Fruit fly (Drosophila melanogaster) whole organism, embryonic: ENCODE data around the gene Or94a.

Experiments used
- Adf1 ChIP-seq: fragments of 200-800 bp; sonication (Bioruptor generic); IDR thresholded peaks from 2 replicates; pipeline ENCODE4 v1.3.6; 2022; ENCODE audit warnings: missing biosample characterization, missing genetic modification characterization
- Atf3 ChIP-seq: fragments of 200-800 bp; sonication (Bioruptor generic); optimal IDR thresholded peaks from 3 replicates; lab custom pipeline; 2016; ENCODE audit warnings: missing biosample characterization, missing genetic modification characterization
- B-H2 ChIP-seq: fragments of 200-800 bp; sonication (Bioruptor generic); optimal IDR thresholded peaks from 2 replicates; lab custom pipeline; 2018; ENCODE audit warnings: missing biosample characterization, mild to moderate bottlenecking, missing genetic modification characterization
- CG10321 ChIP-seq: fragments of 200-800 bp; sonication (Bioruptor generic); IDR thresholded peaks from 2 replicates; pipeline ENCODE4 v1.3.6; 2022; ENCODE audit warnings: missing biosample characterization, missing genetic modification characterization
- CG11247 ChIP-seq: fragments of 200-800 bp; sonication (Bioruptor generic); IDR thresholded peaks from 2 replicates; pipeline ENCODE4 v1.3.6; 2022; ENCODE audit warnings: missing biosample characterization, missing genetic modification characterization
- CG11456 ChIP-seq: fragments of 200-800 bp; sonication (Bioruptor generic); IDR thresholded peaks from 3 replicates; pipeline ENCODE4 v1.3.6; 2022; ENCODE audit warnings: missing biosample characterization, missing genetic modification characterization
- CG12391 ChIP-seq: fragments of 200-800 bp; sonication (Bioruptor generic); optimal IDR thresholded peaks from 3 replicates; lab custom pipeline; 2018; ENCODE audit warnings: missing biosample characterization, mild to moderate bottlenecking, missing genetic modification characterization, moderate library complexity
- CG15011 ChIP-seq: fragments of 200-800 bp; sonication (Bioruptor generic); optimal IDR thresholded peaks from 3 replicates; lab custom pipeline; 2018; ENCODE audit warnings: missing biosample characterization, mild to moderate bottlenecking, missing genetic modification characterization
- CG1602 ChIP-seq: fragments of 200-800 bp; sonication (Bioruptor generic); optimal IDR thresholded peaks from 3 replicates; lab custom pipeline; 2016; ENCODE audit warnings: missing biosample characterization, missing genetic modification characterization
- CG1603 ChIP-seq: fragments of 200-800 bp; sonication (Bioruptor generic); optimal IDR thresholded peaks from 2 replicates; lab custom pipeline; 2019; ENCODE audit warnings: missing biosample characterization, mild to moderate bottlenecking, missing genetic modification characterization, moderate library complexity
- CG17802 ChIP-seq: fragments of 200-800 bp; sonication (Bioruptor generic); optimal IDR thresholded peaks from 2 replicates; lab custom pipeline; 2018; ENCODE audit warnings: missing biosample characterization, mild to moderate bottlenecking, missing genetic modification characterization, moderate library complexity
- CG17912 ChIP-seq: fragments of 200-800 bp; sonication (Bioruptor generic); optimal IDR thresholded peaks from 2 replicates; lab custom pipeline; 2018; ENCODE audit warnings: missing biosample characterization, mild to moderate bottlenecking, missing genetic modification characterization
- CG31224 ChIP-seq: fragments of 200-800 bp; sonication (Bioruptor generic); IDR thresholded peaks from 2 replicates; pipeline ENCODE4 v1.3.6; 2022; ENCODE audit warnings: missing biosample characterization, missing genetic modification characterization
- CG3281 ChIP-seq: fragments of 200-800 bp; sonication (Bioruptor generic); optimal IDR thresholded peaks from 3 replicates; lab custom pipeline; 2017; ENCODE audit warnings: missing biosample characterization, mild to moderate bottlenecking, missing genetic modification characterization
- CG33213 ChIP-seq: fragments of 200-800 bp; sonication (Bioruptor generic); optimal IDR thresholded peaks from 3 replicates; lab custom pipeline; 2016; ENCODE audit warnings: missing biosample characterization, missing genetic modification characterization
- CG34422 ChIP-seq: fragments of 200-800 bp; sonication (Bioruptor generic); IDR thresholded peaks from 3 replicates; pipeline ENCODE4 v1.3.6; 2022; ENCODE audit warnings: missing biosample characterization, missing genetic modification characterization
- CG43689 ChIP-seq: fragments of 200-800 bp; sonication (Bioruptor generic); IDR thresholded peaks from 2 replicates; pipeline ENCODE4 v1.3.6; 2022; ENCODE audit warnings: missing biosample characterization, missing genetic modification characterization
- CG4730 ChIP-seq: fragments of 200-800 bp; sonication (Bioruptor generic); IDR thresholded peaks from 2 replicates; pipeline ENCODE4 v1.3.6; 2022; ENCODE audit warnings: missing biosample characterization, missing genetic modification characterization
- CG4820 ChIP-seq: fragments of 200-800 bp; sonication (Bioruptor generic); optimal IDR thresholded peaks from 3 replicates; lab custom pipeline; 2016; ENCODE audit warnings: missing biosample characterization, missing genetic modification characterization
- CG6654 ChIP-seq: fragments of 200-800 bp; sonication (Bioruptor generic); optimal IDR thresholded peaks from 2 replicates; lab custom pipeline; 2017; ENCODE audit warnings: missing biosample characterization, mild to moderate bottlenecking, missing genetic modification characterization
- CG7357 ChIP-seq: fragments of 200-800 bp; sonication (Bioruptor generic); IDR thresholded peaks from 3 replicates; pipeline ENCODE4 v1.3.6; 2022; ENCODE audit warnings: missing biosample characterization, missing genetic modification characterization
- D19B ChIP-seq: fragments of 200-800 bp; sonication (Bioruptor generic); optimal IDR thresholded peaks from 2 replicates; lab custom pipeline; 2017; ENCODE audit warnings: missing biosample characterization, mild to moderate bottlenecking, missing genetic modification characterization
- Dbx ChIP-seq: fragments of 200-800 bp; sonication (Bioruptor generic); IDR thresholded peaks from 3 replicates; pipeline ENCODE4 v1.3.6; 2022; ENCODE audit warnings: missing biosample characterization, missing genetic modification characterization
- Dek ChIP-seq: fragments of 200-800 bp; sonication (Bioruptor generic); optimal IDR thresholded peaks from 3 replicates; lab custom pipeline; 2019; ENCODE audit warnings: missing biosample characterization, mild to moderate bottlenecking, missing genetic modification characterization, moderate library complexity
- Dll ChIP-seq: fragments of 200-800 bp; sonication (Bioruptor generic); IDR thresholded peaks from 4 replicates; pipeline ENCODE4 v1.3.6; 2022; ENCODE audit warnings: missing biosample characterization, missing genetic modification characterization; ENCODE audit not compliant: partially characterized antibody
- HLH3B ChIP-seq: fragments of 200-800 bp; sonication (Bioruptor generic); IDR thresholded peaks from 2 replicates; pipeline ENCODE4 v1.3.6; 2022; ENCODE audit warnings: missing biosample characterization, missing genetic modification characterization
- Hand ChIP-seq: fragments of 200-800 bp; sonication (Bioruptor generic); optimal IDR thresholded peaks from 2 replicates; lab custom pipeline; 2017; ENCODE audit warnings: mild to moderate bottlenecking, missing biosample characterization, missing genetic modification reagents, missing genetic modification characterization
- Med ChIP-seq: fragments of 200-800 bp; sonication (Bioruptor generic); peaks from one replicate; lab custom pipeline; 2016; ENCODE audit warnings: missing biosample characterization, missing genetic modification characterization, mild to moderate bottlenecking, inconsistent platforms, moderate library complexity
- Mrtf ChIP-seq: fragments of 200-800 bp; sonication (Bioruptor generic); IDR thresholded peaks from 3 replicates; pipeline ENCODE4 v1.3.6; 2022; ENCODE audit warnings: missing biosample characterization, missing genetic modification characterization
- NK7.1 ChIP-seq: fragments of 200-800 bp; sonication (Bioruptor generic); optimal IDR thresholded peaks from 3 replicates; lab custom pipeline; 2016; ENCODE audit warnings: missing biosample characterization, missing genetic modification characterization
- NfI ChIP-seq: fragments of 200-800 bp; sonication (Bioruptor generic); optimal IDR thresholded peaks from 3 replicates; lab custom pipeline; 2018; ENCODE audit warnings: missing biosample characterization, mild to moderate bottlenecking, missing genetic modification characterization, moderate library complexity
- Optix ChIP-seq: fragments of 200-800 bp; sonication (Bioruptor generic); IDR thresholded peaks from 3 replicates; pipeline ENCODE4 v1.3.6; 2022; ENCODE audit warnings: missing biosample characterization, missing genetic modification characterization
- Rfx ChIP-seq: fragments of 200-800 bp; sonication (Bioruptor generic); IDR thresholded peaks from 2 replicates; pipeline ENCODE4 v1.3.6; 2022; ENCODE audit warnings: missing biosample characterization, missing genetic modification characterization
- Rx ChIP-seq: fragments of 200-800 bp; sonication (Bioruptor generic); IDR thresholded peaks from 2 replicates; pipeline ENCODE4 v1.3.6; 2022; ENCODE audit warnings: missing biosample characterization, missing genetic modification characterization
- Six4 ChIP-seq: fragments of 200-800 bp; sonication (Bioruptor generic); optimal IDR thresholded peaks from 2 replicates; lab custom pipeline; 2016; ENCODE audit warnings: missing biosample characterization, missing genetic modification characterization
- Taf1 ChIP-seq: fragments of 200-800 bp; sonication (Bioruptor generic); IDR thresholded peaks from 2 replicates; pipeline ENCODE4 v1.3.6; 2022; ENCODE audit warnings: missing biosample characterization, missing genetic modification characterization
- bigmax ChIP-seq: fragments of 200-800 bp; sonication (Bioruptor generic); optimal IDR thresholded peaks from 2 replicates; lab custom pipeline; 2018; ENCODE audit warnings: missing biosample characterization, mild to moderate bottlenecking, missing genetic modification characterization
- btn ChIP-seq: fragments of 200-800 bp; sonication (Bioruptor generic); optimal IDR thresholded peaks from 2 replicates; lab custom pipeline; 2016; ENCODE audit warnings: missing biosample characterization, missing genetic modification characterization
- chn ChIP-seq: fragments of 200-800 bp; sonication (Bioruptor generic); optimal IDR thresholded peaks from 2 replicates; lab custom pipeline; 2016; ENCODE audit warnings: missing biosample characterization, missing genetic modification characterization
- crc ChIP-seq: fragments of 200-800 bp; sonication (Bioruptor generic); optimal IDR thresholded peaks from 2 replicates; lab custom pipeline; 2016; ENCODE audit warnings: missing biosample characterization, missing genetic modification characterization
- danr ChIP-seq: fragments of 200-800 bp; sonication (Bioruptor generic); IDR thresholded peaks from 2 replicates; pipeline ENCODE4 v1.3.6; 2022; ENCODE audit warnings: missing biosample characterization, missing genetic modification characterization
- gfzf ChIP-seq: fragments of 200-800 bp; sonication (Bioruptor generic); optimal IDR thresholded peaks from 2 replicates; lab custom pipeline; 2016; ENCODE audit warnings: missing biosample characterization, mild to moderate bottlenecking, missing genetic modification characterization, moderate library complexity
- grau ChIP-seq: fragments of 200-800 bp; optimal IDR thresholded peaks from 3 replicates; lab custom pipeline; 2019; ENCODE audit warnings: missing biosample characterization, mild to moderate bottlenecking, missing genetic modification characterization, moderate library complexity
- mirr ChIP-seq: fragments of 200-800 bp; sonication (Bioruptor generic); optimal IDR thresholded peaks from 3 replicates; lab custom pipeline; 2018; ENCODE audit warnings: missing biosample characterization, mild to moderate bottlenecking, missing genetic modification characterization
- nerfin-2 ChIP-seq: fragments of 200-800 bp; sonication (Bioruptor generic); IDR thresholded peaks from 2 replicates; pipeline ENCODE4 v1.3.6; 2022; ENCODE audit warnings: missing biosample characterization, missing genetic modification characterization; ENCODE audit not compliant: partially characterized antibody
- pan ChIP-seq, 4 experiments: fragments of >200 bp in 3 of 4; fragments of 200-800 bp in 1 of 4; sonication (Bioruptor generic) in 1 of 4; optimal IDR thresholded peaks in 3 of 4; IDR thresholded peaks in 1 of 4; 2 replicates each; pipeline versions ENCODE4 v1.3.6 to Lab custom; 2017 to 2022; ENCODE audit warnings: missing biosample characterization in 2 of 4, missing genetic modification characterization in 2 of 4, mixed read lengths in 1 of 4
- pb ChIP-seq: fragments of 200-800 bp; sonication (Bioruptor generic); optimal IDR thresholded peaks from 3 replicates; lab custom pipeline; 2016; ENCODE audit warnings: missing biosample characterization, missing genetic modification characterization
- pum ChIP-seq: fragments of 200-800 bp; sonication (Bioruptor generic); optimal IDR thresholded peaks from 2 replicates; lab custom pipeline; 2016; ENCODE audit warnings: missing biosample characterization, missing genetic modification characterization
- row ChIP-seq: fragments of 200-800 bp; sonication (Bioruptor generic); IDR thresholded peaks from 3 replicates; pipeline ENCODE4 v1.3.6; 2022; ENCODE audit warnings: missing biosample characterization, missing genetic modification characterization
- scrt ChIP-seq: fragments of 200-800 bp; sonication (Bioruptor generic); optimal IDR thresholded peaks from 2 replicates; lab custom pipeline; 2018; ENCODE audit warnings: missing biosample characterization, mild to moderate bottlenecking, missing genetic modification characterization, moderate library complexity
- ttk ChIP-seq: fragments of 200-800 bp; sonication (Bioruptor generic); IDR thresholded peaks from 2 replicates; pipeline ENCODE4 v2.1.2; 2022; ENCODE audit warnings: missing biosample characterization, missing genetic modification characterization

The Or94a gene

dm6 chr3R:23028506-23028905, 41.4 kb downstream of the Or94a start (continued):
- no peak for TF ChIP-seq CG3281 (GFP tag; lab: Kevin White, UChicago)
- no peak for TF ChIP-seq pan (optimal IDR thresholded peaks at IDR 0.05; lab: Kevin White, UChicago)
- peak in 1 of 2 experiments; percentile 70 for TF ChIP-seq pan (GFP tag; optimal IDR thresholded peaks at IDR 0.05 in 1 of 2, IDR thresholded peaks at IDR 0.05 in 1 of 2)
- TF ChIP-seq Hand (GFP tag; lab: Kevin White, UChicago), result no peak
- peak; percentile 32 for TF ChIP-seq CG12391 (tag; lab: Kevin White, UChicago)
- peak; percentile 2 for TF ChIP-seq CG1602 (GFP tag; lab: Kevin White, UChicago)
- peak; percentile 86; the same call in 1 of the 2 replicates for TF ChIP-seq Rfx (GFP tag; lab: Robert Waterston, UW)
- TF ChIP-seq Dll (GFP tag; lab: Robert Waterston, UW), result no peak
- no peak for TF ChIP-seq CG17802 (tag; lab: Kevin White, UChicago)
- TF ChIP-seq CG11247 (GFP tag; lab: Robert Waterston, UW), result peak; percentile 67
- TF ChIP-seq mirr, result peak; percentile 35
- peak; percentile 70 for TF ChIP-seq NfI (GFP tag; lab: Kevin White, UChicago)
- peak; percentile 21 for TF ChIP-seq pum
- no peak for TF ChIP-seq btn (GFP tag; lab: Kevin White, UChicago)
- no peak for TF ChIP-seq gfzf (GFP tag; lab: Kevin White, UChicago)
- TF ChIP-seq D19B (GFP tag; lab: Kevin White, UChicago), result peak; percentile 40
- TF ChIP-seq Rx (GFP tag; lab: Robert Waterston, UW), result 0 out of 2 replicates have a peak, but pooled peaks have one; percentile 7
- TF ChIP-seq CG17912, result no peak
- peak; percentile 44; the same call in 1 of the 2 replicates for TF ChIP-seq CG4730 (GFP tag; lab: Robert Waterston, UW)
- TF ChIP-seq CG7357, result peak; percentile 56; the same call in 1 of the 3 replicates
- TF ChIP-seq Mrtf (GFP tag; lab: Robert Waterston, UW), result peak; percentile 67
- 0 out of 2 replicates have a peak, but pooled peaks have one; percentile 18 for TF ChIP-seq danr
- peak; percentile 96 for TF ChIP-seq Med (GFP tag; lab: Kevin White, UChicago)
- TF ChIP-seq CG33213 (GFP tag; lab: Kevin White, UChicago), result no peak
- peak; percentile 58 for TF ChIP-seq CG1603 (tag; lab: Kevin White, UChicago)
- no peak for TF ChIP-seq nerfin-2
- TF ChIP-seq Dbx (GFP tag; lab: Robert Waterston, UW), result no peak; the same call in 1 of the 3 replicates
- no peak for TF ChIP-seq NK7.1
- peak; percentile 71 for TF ChIP-seq CG34422 (GFP tag; lab: Robert Waterston, UW)
- no peak for TF ChIP-seq bigmax
- TF ChIP-seq pb (GFP tag; lab: Kevin White, UChicago), result no peak
- no peak for TF ChIP-seq CG10321 (GFP tag; lab: Robert Waterston, UW)
- TF ChIP-seq Dek (tag; lab: Kevin White, UChicago), result peak; percentile 37
- TF ChIP-seq scrt (GFP tag; lab: Kevin White, UChicago), result peak; percentile 22
- TF ChIP-seq CG6654 (GFP tag; lab: Kevin White, UChicago), result peak; percentile 15
- peak; percentile 26 for TF ChIP-seq chn (GFP tag; lab: Kevin White, UChicago)
- TF ChIP-seq grau (tag; lab: Kevin White, UChicago), result peak; percentile 62
- TF ChIP-seq Six4 (GFP tag; lab: Kevin White, UChicago), result peak; percentile 29
- peak; percentile 18 for TF ChIP-seq CG4820 (GFP tag; lab: Kevin White, UChicago)
- TF ChIP-seq Adf1 (GFP tag; lab: Robert Waterston, UW), result peak; percentile 50; the same call in 1 of the 2 replicates
- no peak for TF ChIP-seq B-H2 (GFP tag; lab: Kevin White, UChicago)
- TF ChIP-seq crc (GFP tag; lab: Kevin White, UChicago), result peak; percentile 28
- TF ChIP-seq CG15011 (GFP tag; lab: Kevin White, UChicago), result no peak
- peak; percentile 14; the same call in 1 of the 2 replicates for TF ChIP-seq HLH3B (GFP tag; lab: Robert Waterston, UW)
- 0 out of 2 replicates have a peak, but pooled peaks have one; percentile 28 for TF ChIP-seq ttk (GFP tag; lab: Robert Waterston, UW)
- peak; percentile 71 for TF ChIP-seq row (GFP tag; lab: Robert Waterston, UW)
- TF ChIP-seq CG11456 (GFP tag; lab: Robert Waterston, UW), result peak; percentile 67; the same call in 1 of the 3 replicates
- peak; percentile 54 for TF ChIP-seq Atf3
- peak; percentile 67 for TF ChIP-seq Taf1 (GFP tag; lab: Robert Waterston, UW)
- peak; percentile 77 for TF ChIP-seq CG31224 (GFP tag; lab: Robert Waterston, UW)
- no peak for TF ChIP-seq CG43689 (GFP tag; lab: Robert Waterston, UW)
- TF ChIP-seq Optix (GFP tag; lab: Robert Waterston, UW), result no peak
